Worm (Caenorhabditis elegans) whole organism, L1 larva: ENCODE measurements around the gene best-1.

Source experiments
- egl-27 ChIP-seq, 2 experiments: fragments of 150-350 bp in 1 of 2; sonication (generic microtip); optimal IDR thresholded peaks; 3 replicates each; lab custom pipeline; 2017 to 2018; ENCODE audit warnings: missing biosample characterization in 2 of 2, missing genetic modification characterization in 2 of 2, missing genetic modification reagents in 2 of 2
- lin-35 ChIP-seq, 2 experiments: fragments of 150-350 bp; optimal IDR thresholded peaks; 2 replicates each; lab custom pipeline; 2014; ENCODE audit warnings: missing biosample characterization in 2 of 2, missing genetic modification characterization in 2 of 2, missing genetic modification reagents in 2 of 2

DNA sequence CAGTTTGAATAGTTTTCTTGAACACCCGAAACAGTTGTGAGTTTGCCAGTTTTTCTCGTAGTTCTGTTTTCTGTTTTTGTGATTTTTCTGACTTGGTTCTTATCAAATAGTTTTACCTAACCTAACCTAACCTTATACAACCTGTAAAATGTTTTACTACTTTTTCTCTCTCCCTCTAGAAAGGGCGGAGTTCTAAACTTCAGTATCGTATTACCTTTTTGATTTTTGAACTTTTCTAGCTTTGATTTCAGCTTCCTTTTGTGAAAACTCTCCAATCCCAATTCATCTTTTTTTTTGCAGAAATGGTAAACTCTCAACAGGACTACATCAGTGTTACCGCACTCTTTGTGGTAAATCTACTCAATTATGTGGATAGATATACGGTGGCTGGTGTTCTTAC lies 22.9 kb downstream of the best-1 start, which contains the start of gene spin-2:
- TF ChIP-seq lin-35 (GFP tag; optimal IDR thresholded peaks at IDR 0.05; lab: Kevin White, UChicago) = no peak
- no peak for TF ChIP-seq egl-27 (tag; optimal IDR thresholded peaks at IDR 0.05; lab: Kevin White, UChicago)
